Fruit fly (Drosophila melanogaster) whole organism, embryonic: Measurements from ENCODE around the gene Ask1.
A peak's percentile ranks its signal among the peaks of the same experiment; 100 is the strongest.

Source experiments
- Bgb ChIP-seq: fragments of 200-800 bp; sonication (Bioruptor generic); IDR thresholded peaks from 2 replicates; pipeline ENCODE4 v1.3.6; 2022; ENCODE audit warnings: missing biosample characterization, missing genetic modification characterization; ENCODE audit not compliant: partially characterized antibody
- C15 ChIP-seq: fragments of 200-800 bp; sonication (Bioruptor generic); IDR thresholded peaks from 3 replicates; pipeline ENCODE4 v1.3.6; 2022; ENCODE audit warnings: missing biosample characterization, missing genetic modification characterization
- CG11398 ChIP-seq: fragments of 200-800 bp; sonication (Bioruptor generic); optimal IDR thresholded peaks from 2 replicates; lab custom pipeline; 2016; ENCODE audit warnings: missing biosample characterization, missing genetic modification characterization
- CG13894 ChIP-seq: fragments of 200-800 bp; sonication (Bioruptor generic); optimal IDR thresholded peaks from 3 replicates; lab custom pipeline; 2018; ENCODE audit warnings: missing biosample characterization, mild to moderate bottlenecking, missing genetic modification characterization, moderate library complexity
- CG15514 ChIP-seq: fragments of 200-800 bp; sonication (Bioruptor generic); optimal IDR thresholded peaks from 3 replicates; lab custom pipeline; 2017; ENCODE audit warnings: missing biosample characterization, missing genetic modification characterization, mild to moderate bottlenecking, moderate library complexity, missing genetic modification reagents
- CG15696 ChIP-seq: fragments of 200-800 bp; sonication (Bioruptor generic); optimal IDR thresholded peaks from 2 replicates; lab custom pipeline; 2019; ENCODE audit warnings: missing biosample characterization, mild to moderate bottlenecking, missing genetic modification characterization, moderate library complexity
- CG1647 ChIP-seq: fragments of 200-800 bp; sonication (Bioruptor generic); optimal IDR thresholded peaks from 3 replicates; lab custom pipeline; 2016; ENCODE audit warnings: missing biosample characterization, missing genetic modification characterization
- CG16779 ChIP-seq: fragments of 200-800 bp; sonication (Bioruptor generic); IDR thresholded peaks from 2 replicates; pipeline ENCODE4 v1.3.6; 2022; ENCODE audit warnings: missing biosample characterization, missing genetic modification characterization
- CG16815 ChIP-seq: fragments of 200-800 bp; sonication (Bioruptor generic); optimal IDR thresholded peaks from 3 replicates; lab custom pipeline; 2017; ENCODE audit warnings: missing biosample characterization, mild to moderate bottlenecking, missing genetic modification characterization
- CG17186 ChIP-seq: fragments of 200-800 bp; sonication (Bioruptor generic); optimal IDR thresholded peaks from 3 replicates; lab custom pipeline; 2017; ENCODE audit warnings: missing biosample characterization, missing genetic modification reagents, missing genetic modification characterization
- CG17912 ChIP-seq: fragments of 200-800 bp; sonication (Bioruptor generic); optimal IDR thresholded peaks from 2 replicates; lab custom pipeline; 2018; ENCODE audit warnings: missing biosample characterization, mild to moderate bottlenecking, missing genetic modification characterization
- CG1792 ChIP-seq: fragments of 200-800 bp; sonication (Bioruptor generic); optimal IDR thresholded peaks from 2 replicates; lab custom pipeline; 2016; ENCODE audit warnings: missing biosample characterization, missing genetic modification characterization
- CG32532 ChIP-seq: fragments of 200-800 bp; sonication (Bioruptor generic); IDR thresholded peaks from 2 replicates; pipeline ENCODE4 v1.3.6; 2022; ENCODE audit warnings: missing biosample characterization, missing genetic modification characterization
- CG3726 ChIP-seq: fragments of 200-800 bp; sonication (Bioruptor generic); IDR thresholded peaks from 3 replicates; pipeline ENCODE4, ENCODE4 v1.3.6; 2022; ENCODE audit warnings: missing biosample characterization, missing genetic modification characterization
- CG4328 ChIP-seq: fragments of 200-800 bp; sonication (Bioruptor generic); optimal IDR thresholded peaks from 3 replicates; lab custom pipeline; 2017; ENCODE audit warnings: missing biosample characterization, missing genetic modification reagents, missing genetic modification characterization
- CG4360 ChIP-seq: fragments of 200-800 bp; sonication (Bioruptor generic); IDR thresholded peaks from 2 replicates; pipeline ENCODE4 v1.3.6; 2022; ENCODE audit warnings: missing biosample characterization, missing genetic modification characterization
- CG7987 ChIP-seq: fragments of 200-800 bp; sonication (Bioruptor generic); optimal IDR thresholded peaks from 2 replicates; lab custom pipeline; 2018; ENCODE audit warnings: missing biosample characterization, mild to moderate bottlenecking, missing genetic modification characterization, moderate library complexity
- CG8281 ChIP-seq: fragments of 200-800 bp; sonication (Bioruptor generic); optimal IDR thresholded peaks from 2 replicates; lab custom pipeline; 2018; ENCODE audit warnings: missing biosample characterization, mild to moderate bottlenecking, missing genetic modification characterization, moderate library complexity
- Dref ChIP-seq: fragments of 200-800 bp; sonication (Bioruptor generic); IDR thresholded peaks from 2 replicates; pipeline ENCODE4 v1.3.6; 2022; ENCODE audit warnings: missing biosample characterization, missing genetic modification characterization
- Elba2 ChIP-seq: fragments of 200-800 bp; sonication (Bioruptor generic); optimal IDR thresholded peaks from 3 replicates; lab custom pipeline; 2016; ENCODE audit warnings: missing biosample characterization, missing genetic modification characterization
- Gug ChIP-seq: fragments of 200-800 bp; sonication (Bioruptor generic); IDR thresholded peaks from 4 replicates; pipeline ENCODE4 v1.3.6; 2022; ENCODE audit warnings: missing biosample characterization, missing genetic modification characterization
- H15 ChIP-seq: fragments of 200-800 bp; sonication (Bioruptor generic); IDR thresholded peaks from 3 replicates; pipeline ENCODE4 v1.3.6; 2022; ENCODE audit warnings: missing biosample characterization, missing genetic modification characterization
- HLH4C ChIP-seq: fragments of 200-800 bp; sonication (Bioruptor generic); IDR thresholded peaks from 3 replicates; pipeline ENCODE4 v1.3.6; 2022; ENCODE audit warnings: missing biosample characterization, missing genetic modification characterization; ENCODE audit not compliant: partially characterized antibody
- HmgD ChIP-seq: fragments of 200-800 bp; sonication (Bioruptor generic); optimal IDR thresholded peaks from 3 replicates; lab custom pipeline; 2016; ENCODE audit warnings: missing biosample characterization, missing genetic modification characterization
- Hmr ChIP-seq: fragments of 200-800 bp; sonication (Bioruptor generic); optimal IDR thresholded peaks from 3 replicates; lab custom pipeline; 2017; ENCODE audit warnings: mild to moderate bottlenecking, missing biosample characterization, missing genetic modification reagents, missing genetic modification characterization
- Hr39 ChIP-seq: fragments of >200 bp; optimal IDR thresholded peaks from 2 replicates; lab custom pipeline; 2017
- MESR4 ChIP-seq: fragments of 200-800 bp; sonication (Bioruptor generic); optimal IDR thresholded peaks from 2 replicates; lab custom pipeline; 2018; ENCODE audit warnings: missing biosample characterization, mild to moderate bottlenecking, missing genetic modification characterization, moderate library complexity
- Myb ChIP-seq: fragments of 200-800 bp; sonication (Bioruptor generic); optimal IDR thresholded peaks from 2 replicates; lab custom pipeline; 2016; ENCODE audit warnings: missing biosample characterization, missing genetic modification characterization
- NC2α ChIP-seq: fragments of 200-800 bp; sonication (Bioruptor generic); optimal IDR thresholded peaks from 2 replicates; lab custom pipeline; 2016; ENCODE audit warnings: missing biosample characterization, missing genetic modification characterization
- Nf-YA ChIP-seq: fragments of 200-800 bp; sonication (Bioruptor generic); IDR thresholded peaks from 2 replicates; pipeline ENCODE4 v1.3.6; 2022; ENCODE audit warnings: missing biosample characterization, missing genetic modification characterization
- Scr ChIP-seq: fragments of 200-800 bp; sonication (Bioruptor generic); IDR thresholded peaks from 2 replicates; pipeline ENCODE4 v1.3.6; 2022; ENCODE audit warnings: missing biosample characterization, missing genetic modification characterization; ENCODE audit not compliant: partially characterized antibody
- Sry-β ChIP-seq: fragments of 200-800 bp; sonication (Bioruptor generic); optimal IDR thresholded peaks from 2 replicates; lab custom pipeline; 2018; ENCODE audit warnings: missing biosample characterization, mild to moderate bottlenecking, missing genetic modification characterization, moderate library complexity
- aop ChIP-seq: fragments of 200-800 bp; sonication (Bioruptor generic); IDR thresholded peaks from 2 replicates; pipeline ENCODE4 v1.3.6; 2022; ENCODE audit warnings: missing biosample characterization, missing genetic modification characterization
- br ChIP-seq: fragments of >200 bp; optimal IDR thresholded peaks from 2 replicates; lab custom pipeline; 2017
- chm ChIP-seq: fragments of 200-800 bp; sonication (Bioruptor generic); IDR thresholded peaks from 2 replicates; pipeline ENCODE4 v1.3.6; 2022; ENCODE audit warnings: missing biosample characterization, missing genetic modification characterization
- fd3F ChIP-seq: fragments of 200-800 bp; sonication (Bioruptor generic); optimal IDR thresholded peaks from 2 replicates; lab custom pipeline; 2018; ENCODE audit warnings: missing biosample characterization, mild to moderate bottlenecking, missing genetic modification characterization, moderate library complexity
- fu2 ChIP-seq: fragments of 200-800 bp; sonication (Bioruptor generic); optimal IDR thresholded peaks from 2 replicates; lab custom pipeline; 2016; ENCODE audit warnings: missing biosample characterization, missing genetic modification characterization
- gfzf ChIP-seq: fragments of 200-800 bp; sonication (Bioruptor generic); optimal IDR thresholded peaks from 2 replicates; lab custom pipeline; 2016; ENCODE audit warnings: missing biosample characterization, mild to moderate bottlenecking, missing genetic modification characterization, moderate library complexity
- ken ChIP-seq: fragments of 200-800 bp; sonication (Bioruptor generic); IDR thresholded peaks from 3 replicates; pipeline ENCODE4 v1.3.6; 2022; ENCODE audit warnings: missing biosample characterization, missing genetic modification characterization
- lbe ChIP-seq: fragments of 200-800 bp; sonication (Bioruptor generic); optimal IDR thresholded peaks from 2 replicates; lab custom pipeline; 2016; ENCODE audit warnings: missing biosample characterization, mild to moderate bottlenecking, missing genetic modification characterization
- luna ChIP-seq: fragments of 200-800 bp; sonication (Bioruptor generic); optimal IDR thresholded peaks from 2 replicates; lab custom pipeline; 2016; ENCODE audit warnings: missing biosample characterization, missing genetic modification characterization
- mirr ChIP-seq: fragments of 200-800 bp; sonication (Bioruptor generic); optimal IDR thresholded peaks from 3 replicates; lab custom pipeline; 2018; ENCODE audit warnings: missing biosample characterization, mild to moderate bottlenecking, missing genetic modification characterization
- nau ChIP-seq: fragments of 200-800 bp; sonication (Bioruptor generic); optimal IDR thresholded peaks from 3 replicates; lab custom pipeline; 2017; ENCODE audit warnings: missing biosample characterization, mild to moderate bottlenecking, missing genetic modification characterization, missing genetic modification reagents
- pan ChIP-seq, 4 experiments: fragments of >200 bp in 3 of 4; fragments of 200-800 bp in 1 of 4; sonication (Bioruptor generic) in 1 of 4; optimal IDR thresholded peaks in 3 of 4; IDR thresholded peaks in 1 of 4; 2 replicates each; pipeline versions ENCODE4 v1.3.6 to Lab custom; 2017 to 2022; ENCODE audit warnings: missing biosample characterization in 2 of 4, missing genetic modification characterization in 2 of 4, mixed read lengths in 1 of 4
- salm ChIP-seq: fragments of 200-800 bp; sonication (Bioruptor generic); optimal IDR thresholded peaks from 2 replicates; lab custom pipeline; 2018; ENCODE audit warnings: missing biosample characterization, mild to moderate bottlenecking, missing genetic modification characterization
- slou ChIP-seq: fragments of 200-800 bp; sonication (Bioruptor generic); optimal IDR thresholded peaks from 3 replicates; lab custom pipeline; 2016; ENCODE audit warnings: missing biosample characterization, missing genetic modification characterization
- sqz ChIP-seq: fragments of 200-800 bp; sonication (Bioruptor generic); optimal IDR thresholded peaks from 3 replicates; lab custom pipeline; 2018; ENCODE audit warnings: missing biosample characterization, mild to moderate bottlenecking, missing genetic modification characterization
- stwl ChIP-seq: fragments of 200-800 bp; sonication (Bioruptor generic); optimal IDR thresholded peaks from 3 replicates; lab custom pipeline; 2018; ENCODE audit warnings: missing biosample characterization, mild to moderate bottlenecking, missing genetic modification characterization, moderate library complexity
- tna ChIP-seq: fragments of 200-800 bp; sonication (Bioruptor generic); IDR thresholded peaks from 2 replicates; pipeline ENCODE4 v1.3.6; 2022; ENCODE audit warnings: missing biosample characterization, missing genetic modification characterization; ENCODE audit not compliant: partially characterized antibody
- vvl ChIP-seq: fragments of 200-800 bp; sonication (Bioruptor generic); IDR thresholded peaks from 2 replicates; pipeline ENCODE4 v1.3.6; 2022; ENCODE audit warnings: missing biosample characterization, missing genetic modification characterization

Gene Ask1

DNA sequence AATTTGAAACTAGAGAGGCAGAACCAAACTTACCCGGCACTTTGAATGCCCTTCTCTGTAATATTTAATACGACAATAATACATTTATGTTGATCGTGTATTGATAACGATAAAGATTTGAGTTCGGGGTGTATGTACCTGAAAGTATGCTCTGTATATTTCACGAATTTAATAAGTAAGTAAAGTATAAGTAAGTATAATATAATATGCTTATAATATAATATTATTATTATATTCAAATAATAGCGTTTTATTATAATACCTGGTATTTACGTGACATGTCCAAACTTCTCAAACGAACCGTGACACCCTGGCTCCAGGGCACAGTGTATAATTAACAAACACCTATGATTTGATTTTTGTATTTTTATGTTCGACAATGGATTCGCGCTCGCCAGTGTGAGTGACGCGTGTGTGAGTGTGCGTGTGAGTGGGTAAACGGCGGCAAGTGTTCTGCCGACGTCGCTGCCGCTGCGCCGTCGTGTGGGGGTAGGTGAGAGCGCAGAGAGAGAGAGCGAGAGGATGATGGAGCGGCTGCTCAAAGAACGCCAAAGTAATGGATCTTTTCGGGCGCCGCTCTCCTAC lies 10.2 kb downstream of the Ask1 start (continued):
- TF ChIP-seq chm (0 out of 2 replicates have a peak, but pooled peaks have one; percentile 25), CG15696 (tag; lab: Kevin White, UChicago) (peak; percentile 18), CG16779 (GFP tag; lab: Robert Waterston, UW) (no peak), Dref (no peak), CG13894 (tag; lab: Kevin White, UChicago) (peak; percentile 17), CG1647 (no peak), lbe (GFP tag; lab: Kevin White, UChicago) (no peak), CG15514 (GFP tag; lab: Kevin White, UChicago) (peak; percentile 71), ken (GFP tag; lab: Robert Waterston, UW) (no peak), br (no peak), gfzf (GFP tag; lab: Kevin White, UChicago) (no peak), NC2α (GFP tag; lab: Kevin White, UChicago) (no peak), Bgb (GFP tag; lab: Robert Waterston, UW) (no peak), HLH4C (GFP tag; lab: Robert Waterston, UW) (no peak), CG4360 (no peak), Elba2 (GFP tag; lab: Kevin White, UChicago) (no peak), CG7987 (GFP tag; lab: Kevin White, UChicago) (peak; percentile 62), luna (no peak), CG17186 (GFP tag; lab: Kevin White, UChicago) (no peak), Sry-β (GFP tag; lab: Kevin White, UChicago) (no peak), slou (GFP tag; lab: Kevin White, UChicago) (no peak), stwl (tag; lab: Kevin White, UChicago) (no peak), Gug (peak; percentile 46; the same call in 1 of the 4 replicates), MESR4 (GFP tag; lab: Kevin White, UChicago) (no peak), CG17912 (no peak), Myb (no peak), CG11398 (GFP tag; lab: Kevin White, UChicago) (no peak), salm (peak; percentile 53), Nf-YA (GFP tag; lab: Robert Waterston, UW) (peak; percentile 22; the same call in 1 of the 2 replicates), HmgD (no peak), vvl (GFP tag; lab: Robert Waterston, UW) (peak; percentile 50; the same call in 1 of the 2 replicates), mirr (peak; percentile 70), CG4328 (GFP tag; lab: Kevin White, UChicago) (peak; percentile 6), Hmr (peak; percentile 87), Hr39 (lab: Kevin White, UChicago) (no peak), CG8281 (tag; lab: Kevin White, UChicago) (peak; percentile 42), fd3F (GFP tag; lab: Kevin White, UChicago) (peak; percentile 76), CG1792 (GFP tag; lab: Kevin White, UChicago) (no peak), CG16815 (GFP tag; lab: Kevin White, UChicago) (peak; percentile 47), nau (GFP tag; lab: Kevin White, UChicago) (no peak), sqz (GFP tag; lab: Kevin White, UChicago) (peak; percentile 47), fu2 (no peak), aop (GFP tag; lab: Robert Waterston, UW) (no peak), Scr (GFP tag; lab: Robert Waterston, UW) (no peak), H15 (GFP tag; lab: Robert Waterston, UW) (no peak), CG32532 (GFP tag; lab: Robert Waterston, UW) (peak; percentile 76), C15 (GFP tag; lab: Robert Waterston, UW) (no peak), tna (GFP tag; lab: Robert Waterston, UW) (no peak), CG3726 (GFP tag; lab: Robert Waterston, UW) (no peak), pan (optimal IDR thresholded peaks at IDR 0.05; lab: Kevin White, UChicago) (no peak), pan (GFP tag; optimal IDR thresholded peaks at IDR 0.05 in 1 of 2, IDR thresholded peaks at IDR 0.05 in 1 of 2) (no peak)
